Worm (Caenorhabditis elegans): Measurements from ENCODE around the gene rpb-6.

rpb-6 gene

DNA sequence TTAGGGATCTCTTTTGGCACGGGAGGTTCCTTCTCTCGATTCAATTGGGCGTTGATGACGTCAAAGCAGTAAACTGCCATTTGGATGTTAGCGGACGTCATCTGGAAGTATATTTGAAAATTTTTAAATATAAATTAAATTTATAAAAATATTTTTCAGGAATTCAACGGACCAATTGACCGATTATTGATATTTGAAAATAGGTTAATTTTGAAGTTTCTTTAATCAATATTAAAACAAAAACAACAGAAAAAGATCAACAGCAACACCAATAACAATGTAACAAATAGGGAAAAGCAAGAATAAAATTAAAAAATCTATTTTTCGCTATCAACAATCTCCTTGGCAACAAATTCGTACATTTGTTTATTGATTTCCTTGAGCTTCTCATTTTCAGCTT, 39.9 kb upstream of the rpb-6 start, which contains the start of gene R166.3:
R166.3 (minus strand) TSS at position 101 of the 400 bp plus-strand sequence.
- no peak for TF ChIP-seq egl-18 (GFP tag; IDR thresholded peaks at IDR 0.05)
- TF ChIP-seq mes-4 (tag; optimal IDR thresholded peaks at IDR 0.05) = no peak
- TF ChIP-seq hrde-1 (tag; optimal IDR thresholded peaks at IDR 0.05; ENCODE audit: borderline replicate concordance) = peak; percentile 5
- no peak for TF ChIP-seq attf-3 (GFP tag; conservative IDR thresholded peaks at IDR 0.05)
- no peak for TF ChIP-seq F57C9.4 (tag; optimal IDR thresholded peaks at IDR 0.05)
- TF ChIP-seq hlh-12 (tag; optimal IDR thresholded peaks at IDR 0.05) = no peak
- TF ChIP-seq mel-28 (tag; optimal IDR thresholded peaks at IDR 0.05; ENCODE audit: borderline replicate concordance) = no peak

DNA sequence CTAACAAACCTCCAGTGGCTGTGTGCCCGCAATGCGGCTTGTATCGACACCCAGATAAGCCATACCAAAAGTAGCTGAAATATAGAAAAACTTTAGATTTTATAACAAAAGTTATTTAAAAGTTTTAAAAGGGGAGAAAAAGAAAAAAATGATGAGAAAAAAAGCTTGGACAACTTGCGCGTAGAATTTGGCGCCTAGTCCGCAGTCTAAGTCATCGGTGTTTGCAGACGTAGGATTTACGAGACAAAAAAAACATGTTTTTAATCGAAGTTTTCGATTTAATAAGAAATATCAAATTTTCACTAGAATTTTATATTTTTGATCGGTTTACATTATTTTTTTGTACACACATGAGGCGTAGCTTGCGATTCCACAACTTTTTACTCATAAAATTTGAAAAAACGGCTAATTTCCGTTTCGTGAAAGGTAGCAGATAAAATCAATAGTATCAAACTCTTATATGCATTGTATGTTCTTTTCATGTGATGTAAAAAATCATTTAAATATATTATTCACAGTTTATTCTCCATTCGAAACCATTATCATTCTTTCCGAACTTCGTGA, 37.2 kb upstream of the rpb-6 start, which contains the start of gene pro-1:
pro-1 (minus strand) TSS at position 74 of the 564 bp plus-strand sequence.
- peak; percentile 72 for TF ChIP-seq gei-17 (GFP tag; optimal IDR thresholded peaks at IDR 0.05)
- peak; percentile 84 for TF ChIP-seq unc-62 (GFP tag; optimal IDR thresholded peaks at IDR 0.05)
- TF ChIP-seq bed-2 (GFP tag; IDR thresholded peaks at IDR 0.05) = no peak
- peak; percentile 28 for TF ChIP-seq somi-1 (GFP tag; optimal IDR thresholded peaks at IDR 0.05)
- no peak for TF ChIP-seq F57A8.1 (GFP tag; optimal IDR thresholded peaks at IDR 0.05)
- TF ChIP-seq akir-1 (GFP tag; optimal IDR thresholded peaks at IDR 0.05) = no peak
- no peak for TF ChIP-seq attf-6 (GFP tag; IDR thresholded peaks at IDR 0.05)
- peak; percentile 50 for TF ChIP-seq T26A5.8 (tag; optimal IDR thresholded peaks at IDR 0.05)
- no peak for TF ChIP-seq aptf-2 (GFP tag; conservative IDR thresholded peaks at IDR 0.05)
- TF ChIP-seq nhr-90 (tag; optimal IDR thresholded peaks at IDR 0.05) = no peak
- TF ChIP-seq lin-35 (GFP tag; optimal IDR thresholded peaks at IDR 0.05) = peak in 2 of 3 experiments; percentile 40 to 79
- peak; percentile 85 for TF ChIP-seq lin-40 (tag; optimal IDR thresholded peaks at IDR 0.05)
- peak; percentile 77 for TF ChIP-seq zim-3 (tag; optimal IDR thresholded peaks at IDR 0.05)
- TF ChIP-seq madf-3 (GFP tag; IDR thresholded peaks at IDR 0.05) = no peak; the same call in 1 of the 2 replicates
- TF ChIP-seq pbrm-1 (GFP tag; IDR thresholded peaks at IDR 0.05) = peak; percentile 94
- TF ChIP-seq nfyb-1 (GFP tag; IDR thresholded peaks at IDR 0.05) = peak; percentile 98
- no peak for TF ChIP-seq F55B11.4 (tag; optimal IDR thresholded peaks at IDR 0.05; ENCODE audit: borderline replicate concordance, insufficient read depth)
- peak; percentile 89 for TF ChIP-seq ztf-26 (tag; optimal IDR thresholded peaks at IDR 0.05)
- no peak for TF ChIP-seq bed-1 (GFP tag; IDR thresholded peaks at IDR 0.05)
- peak; percentile 80 for TF ChIP-seq ceh-40 (GFP tag; IDR thresholded peaks at IDR 0.05)
- TF ChIP-seq mcd-1 (GFP tag; IDR thresholded peaks at IDR 0.05) = peak; percentile 65
- no peak for TF ChIP-seq unc-130 (GFP tag; optimal IDR thresholded peaks at IDR 0.05)
- no peak for TF ChIP-seq die-1 (tag; optimal IDR thresholded peaks at IDR 0.05)
- peak; percentile 92; the same call in 1 of the 2 replicates for TF ChIP-seq Y56A3A.18 (GFP tag; IDR thresholded peaks at IDR 0.05)
- TF ChIP-seq hmg-1.2 (GFP tag; IDR thresholded peaks at IDR 0.05) = peak; percentile 57
- TF ChIP-seq T07F8.4 (tag; optimal IDR thresholded peaks at IDR 0.05) = no peak
- peak; percentile 84 for TF ChIP-seq let-526 (GFP tag; IDR thresholded peaks at IDR 0.05)
- TF ChIP-seq lir-1 (GFP tag; conservative IDR thresholded peaks at IDR 0.05) = peak; percentile 60
- no peak for TF ChIP-seq snpc-3.4 (tag; optimal IDR thresholded peaks at IDR 0.05)
- TF ChIP-seq sea-2 (GFP tag; IDR thresholded peaks at IDR 0.05) = 0 out of 2 replicates have a peak, but pooled peaks have one; percentile 9
- no peak; the same call in none of the 2 replicates for TF ChIP-seq lin-26 (GFP tag; IDR thresholded peaks at IDR 0.05)
- peak; percentile 74 for TF ChIP-seq lin-54 (GFP tag; optimal IDR thresholded peaks at IDR 0.05)
- no peak for TF ChIP-seq sdz-38 (tag; optimal IDR thresholded peaks at IDR 0.05)
- peak; percentile 18 for TF ChIP-seq B0261.1 (tag; optimal IDR thresholded peaks at IDR 0.05)
- peak; percentile 4; the same call in 1 of the 2 replicates for TF ChIP-seq B0336.3 (GFP tag; IDR thresholded peaks at IDR 0.05)
- TF ChIP-seq snpc-4 (GFP tag; optimal IDR thresholded peaks at IDR 0.05) = no peak
- peak in 2 of 4 experiments; percentile 58 to 67 for TF ChIP-seq snpc-4 (tag; optimal IDR thresholded peaks at IDR 0.05)
- no peak for TF ChIP-seq egl-18 (GFP tag; IDR thresholded peaks at IDR 0.05)
- peak; percentile 36; the same call in 1 of the 2 replicates for TF ChIP-seq attf-3 (GFP tag; conservative IDR thresholded peaks at IDR 0.05)
- peak; percentile 81 for TF ChIP-seq ama-1 (optimal IDR thresholded peaks at IDR 0.05)
- TF ChIP-seq ama-1 (GFP tag; optimal IDR thresholded peaks at IDR 0.05) = peak in 1 of 2 experiments; percentile 30
- peak; percentile 81 for TF ChIP-seq atf-7 (tag; optimal IDR thresholded peaks at IDR 0.05)

Measured in whole organism, young adult.